Worm (Caenorhabditis elegans): ENCODE data around the gene F47B7.2.

F47B7.2 gene

ce11 chrX:3795642-3796041 lies 23.1 kb downstream of the F47B7.2 start, which contains the start of gene F35A5.5:
Gene F35A5.5, minus strand, starts transcription at chrX:3795742.
- TF ChIP-seq lin-13 (tag; optimal IDR thresholded peaks at IDR 0.05) (no peak), ceh-39 (tag; optimal IDR thresholded peaks at IDR 0.05) (no peak), snpc-4 (tag; optimal IDR thresholded peaks at IDR 0.05) (no peak), ceh-83 (GFP tag; optimal IDR thresholded peaks at IDR 0.05) (no peak), elt-3 (tag; optimal IDR thresholded peaks at IDR 0.05) (no peak), nhr-12 (tag; optimal IDR thresholded peaks at IDR 0.05) (no peak), M03D4.4 (tag; optimal IDR thresholded peaks at IDR 0.05) (no peak), ham-2 (GFP tag; optimal IDR thresholded peaks at IDR 0.05) (no peak), unc-120 (tag; optimal IDR thresholded peaks at IDR 0.05; ENCODE audit: poor library complexity, severe bottlenecking) (no peak)

- TF ChIP-seq flh-1 (GFP tag; optimal IDR thresholded peaks at IDR 0.05), result no peak
- no peak for TF ChIP-seq hlh-1 (tag; optimal IDR thresholded peaks at IDR 0.05)
- no peak for TF ChIP-seq sptf-1 (tag; optimal IDR thresholded peaks at IDR 0.05)
- TF ChIP-seq nhr-237 (tag; optimal IDR thresholded peaks at IDR 0.05), result no peak
- no peak for TF ChIP-seq tbx-8 (GFP tag; optimal IDR thresholded peaks at IDR 0.05)
- no peak for TF ChIP-seq cnd-1 (tag; optimal IDR thresholded peaks at IDR 0.05)
- no peak for TF ChIP-seq nhr-2 (tag; optimal IDR thresholded peaks at IDR 0.05)
- no peak for TF ChIP-seq ceh-83 (GFP tag; optimal IDR thresholded peaks at IDR 0.05)
- no peak for TF ChIP-seq ceh-43 (GFP tag; optimal IDR thresholded peaks at IDR 0.05)
These were observed 25.3 kb downstream of the F47B7.2 start, which contains the start of gene abu-10 for ce11 chrX:3797882-3798281. Gene abu-10, plus strand, starts transcription at chrX:3798182.

- TF ChIP-seq ztf-11 (tag; optimal IDR thresholded peaks at IDR 0.05) (no peak), lsy-2 (tag; optimal IDR thresholded peaks at IDR 0.05) (no peak), pha-4 (tag; optimal IDR thresholded peaks at IDR 0.05) (no peak), ceh-43 (GFP tag; optimal IDR thresholded peaks at IDR 0.05) (no peak), zip-8 (tag; optimal IDR thresholded peaks at IDR 0.05) (no peak), unc-120 (tag; optimal IDR thresholded peaks at IDR 0.05; ENCODE audit: poor library complexity, severe bottlenecking) (no peak)
These were observed 25.7 kb downstream of the F47B7.2 start for ce11 chrX:3798288-3798687.

- TF ChIP-seq drap-1 (GFP tag; optimal IDR thresholded peaks at IDR 0.05) (no peak), ceh-39 (tag; optimal IDR thresholded peaks at IDR 0.05) (no peak), mep-1 (tag; optimal IDR thresholded peaks at IDR 0.05) (peak; percentile 26), nhr-237 (tag; optimal IDR thresholded peaks at IDR 0.05) (no peak), unc-62 (GFP tag; optimal IDR thresholded peaks at IDR 0.05) (no peak), pha-4 (tag; optimal IDR thresholded peaks at IDR 0.05) (no peak), hlh-1 (tag; optimal IDR thresholded peaks at IDR 0.05) (no peak), elt-3 (tag; optimal IDR thresholded peaks at IDR 0.05) (no peak), sem-2 (GFP tag; optimal IDR thresholded peaks at IDR 0.05) (no peak), ceh-43 (GFP tag; optimal IDR thresholded peaks at IDR 0.05) (no peak), mls-2 (tag; optimal IDR thresholded peaks at IDR 0.05) (peak; percentile 28), ztf-11 (tag; optimal IDR thresholded peaks at IDR 0.05) (no peak), nhr-76 (tag; optimal IDR thresholded peaks at IDR 0.05) (no peak), lin-32 (GFP tag; optimal IDR thresholded peaks at IDR 0.05) (no peak), ces-1 (GFP tag; optimal IDR thresholded peaks at IDR 0.05) (no peak), cnd-1 (tag; optimal IDR thresholded peaks at IDR 0.05) (no peak)
These were observed 30.2 kb downstream of the F47B7.2 start for ce11 chrX:3802743-3803142.

ce11 chrX:3803314-3803713 lies 30.8 kb downstream of the F47B7.2 start, which contains the start of gene F35A5.8:
Gene F35A5.8, minus strand, starts transcription at chrX:3803464.
- TF ChIP-seq unc-62 (GFP tag; optimal IDR thresholded peaks at IDR 0.05) (peak; percentile 4), sptf-1 (tag; optimal IDR thresholded peaks at IDR 0.05) (peak; percentile 13), nhr-237 (tag; optimal IDR thresholded peaks at IDR 0.05) (peak; percentile 46), mep-1 (tag; optimal IDR thresholded peaks at IDR 0.05) (peak; percentile 53), lsy-2 (tag; optimal IDR thresholded peaks at IDR 0.05) (peak; percentile 38), ceh-39 (tag; optimal IDR thresholded peaks at IDR 0.05) (no peak), unc-120 (tag; optimal IDR thresholded peaks at IDR 0.05; ENCODE audit: poor library complexity, severe bottlenecking) (peak; percentile 26), ceh-43 (GFP tag; optimal IDR thresholded peaks at IDR 0.05) (peak; percentile 9), blmp-1 (tag; optimal IDR thresholded peaks at IDR 0.05) (peak; percentile 5), pha-4 (tag; optimal IDR thresholded peaks at IDR 0.05) (peak; percentile 82), sem-2 (GFP tag; optimal IDR thresholded peaks at IDR 0.05) (no peak), ces-1 (GFP tag; optimal IDR thresholded peaks at IDR 0.05) (peak; percentile 98), hlh-1 (tag; optimal IDR thresholded peaks at IDR 0.05) (no peak), lin-13 (tag; optimal IDR thresholded peaks at IDR 0.05) (peak; percentile 94)
